Worm (Caenorhabditis elegans): ENCODE data around the gene bath-23.

The bath-23 gene

DNA sequence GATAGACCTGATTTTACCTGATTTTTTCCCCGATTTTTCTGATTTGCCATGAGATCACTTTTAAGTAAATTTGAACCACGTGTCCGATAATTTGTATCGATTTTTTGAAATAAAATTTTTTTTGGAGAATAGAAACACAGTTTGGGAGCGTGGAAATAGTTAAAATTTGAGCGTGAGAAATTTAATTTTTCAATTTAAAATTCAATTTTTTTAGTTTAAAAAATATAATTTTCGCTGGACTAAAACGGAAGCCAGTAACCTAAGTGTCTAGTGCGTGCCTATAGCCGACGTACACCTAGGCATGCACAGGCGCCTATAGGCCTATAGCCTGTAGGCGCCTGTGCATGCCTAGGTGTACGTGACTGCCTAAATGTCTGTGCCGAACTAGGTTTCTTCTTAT lies 28.1 kb downstream of the bath-23 start, which contains the start of gene nep-9:
Gene nep-9, minus strand, starts transcription at position 101 of the 400 bp plus-strand sequence.
- no peak for TF ChIP-seq him-1 (tag; optimal IDR thresholded peaks at IDR 0.05)
- TF ChIP-seq dao-5 (tag; optimal IDR thresholded peaks at IDR 0.05): no peak
- TF ChIP-seq W03F9.2 (tag; optimal IDR thresholded peaks at IDR 0.05): no peak

DNA sequence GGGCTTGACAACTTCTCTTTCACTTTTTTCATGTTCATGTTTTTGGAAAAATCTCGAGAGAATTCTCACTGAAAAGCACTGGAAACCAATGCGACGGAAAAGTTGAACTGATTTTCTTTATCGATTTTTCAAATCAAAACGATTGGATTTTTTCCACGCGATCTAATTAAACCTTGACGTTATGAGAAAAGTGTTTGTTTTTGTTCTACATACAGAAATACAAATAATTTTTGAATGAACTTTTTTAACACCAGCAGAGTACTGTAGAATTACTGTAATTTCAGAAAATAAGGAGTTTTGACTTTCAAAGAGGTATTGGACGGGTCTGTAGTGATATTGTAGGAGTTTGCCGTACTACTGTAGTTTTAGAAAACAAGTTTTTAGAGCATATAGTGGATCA lies 31.7 kb downstream of the bath-23 start, which contains the start of gene nep-10:
Gene nep-10, minus strand, starts transcription at position 101 of the 400 bp plus-strand sequence.
- TF ChIP-seq dao-5 (tag; optimal IDR thresholded peaks at IDR 0.05) (no peak), him-1 (tag; optimal IDR thresholded peaks at IDR 0.05) (no peak), W03F9.2 (tag; optimal IDR thresholded peaks at IDR 0.05) (no peak)

DNA sequence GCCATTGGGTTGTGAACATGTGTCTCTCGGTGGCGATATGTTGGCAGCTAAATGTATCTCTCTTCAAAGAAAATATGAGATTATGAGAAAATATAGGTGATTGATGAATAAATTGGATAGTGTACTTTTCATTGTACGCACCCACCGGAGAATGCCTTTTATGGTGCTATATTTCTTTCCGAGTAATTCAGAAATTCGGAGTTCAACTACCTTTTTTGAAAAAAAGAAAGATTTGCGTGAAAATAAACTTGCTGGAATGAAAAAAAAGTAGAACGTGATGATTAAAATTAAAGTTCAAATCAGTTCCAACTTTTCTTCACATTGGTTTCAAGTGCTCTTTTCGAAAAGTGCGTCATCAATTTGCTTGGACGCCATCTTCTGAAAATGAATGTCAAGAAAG lies 32.4 kb downstream of the bath-23 start, which contains the start of gene nep-8:
Gene nep-8, plus strand, starts transcription at position 301 of the 400 bp plus-strand sequence.
- TF ChIP-seq him-1 (tag; optimal IDR thresholded peaks at IDR 0.05) (no peak), W03F9.2 (tag; optimal IDR thresholded peaks at IDR 0.05) (no peak), dao-5 (tag; optimal IDR thresholded peaks at IDR 0.05) (no peak)

DNA sequence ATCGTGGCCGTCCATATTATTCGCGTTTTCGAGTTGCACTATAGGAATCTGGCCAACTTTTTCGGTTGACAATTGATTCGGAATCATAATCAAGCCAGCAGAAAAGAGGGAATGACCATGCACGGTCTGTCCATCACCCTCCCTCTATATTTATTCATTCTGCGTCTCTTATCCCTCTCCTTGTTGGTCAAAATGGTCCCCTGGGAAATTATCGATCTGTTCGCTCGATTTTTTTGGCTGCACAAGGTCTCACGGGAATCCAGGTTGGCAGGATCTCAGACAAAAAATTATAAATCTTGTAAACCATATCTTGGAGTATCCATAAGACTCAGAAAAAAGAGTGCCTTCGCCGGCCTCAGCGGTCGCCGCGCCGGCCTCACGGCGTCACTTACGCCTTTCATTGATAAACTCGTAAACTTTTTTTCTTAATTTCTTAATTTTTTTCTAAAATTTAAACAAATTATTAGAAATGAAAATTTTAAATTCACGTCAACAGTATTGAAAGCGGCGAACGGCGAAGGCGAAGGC lies 43.3 kb downstream of the bath-23 start, which contains the start of the genes F18A12.7 and F18A12.2:
Gene F18A12.7, minus strand, starts transcription at position 101 of the 528 bp plus-strand sequence.
Gene F18A12.2, plus strand, starts transcription at position 478 of the 528 bp plus-strand sequence.
- TF ChIP-seq him-1 (tag; optimal IDR thresholded peaks at IDR 0.05) (no peak), W03F9.2 (tag; optimal IDR thresholded peaks at IDR 0.05) (no peak), dao-5 (tag; optimal IDR thresholded peaks at IDR 0.05) (no peak)

DNA sequence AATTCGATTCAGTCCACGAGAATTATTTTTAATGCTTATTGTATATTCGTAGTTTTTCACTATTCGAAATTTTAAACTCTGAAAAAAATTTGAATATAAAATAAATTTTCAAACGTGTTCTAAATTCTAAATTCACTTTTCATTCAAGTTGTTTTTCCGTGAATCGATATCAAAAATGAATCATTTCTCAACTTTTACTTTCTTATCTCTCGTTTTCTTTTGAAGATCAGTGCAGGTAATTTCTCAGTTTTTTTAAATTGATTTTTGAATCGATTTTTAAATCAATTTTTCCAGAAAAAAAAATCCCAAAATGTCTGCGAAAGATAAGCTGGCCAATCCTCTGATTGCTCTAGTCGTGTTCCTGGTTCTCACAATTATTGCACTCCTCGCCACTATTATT lies 45.4 kb downstream of the bath-23 start, which contains the start of gene nep-6:
Gene nep-6, plus strand, starts transcription at position 301 of the 400 bp plus-strand sequence.
- TF ChIP-seq him-1 (tag; optimal IDR thresholded peaks at IDR 0.05): no peak
- no peak for TF ChIP-seq W03F9.2 (tag; optimal IDR thresholded peaks at IDR 0.05)
- no peak for TF ChIP-seq dao-5 (tag; optimal IDR thresholded peaks at IDR 0.05)

Data from whole organism, L4/young adult.